Worm (Caenorhabditis elegans): ENCODE results near the gene amph-1.

The amph-1 gene

ce11 chrIV:9671001-9671652, 23.5 kb upstream of the amph-1 start:
- no peak for TF ChIP-seq unc-62 (GFP tag; optimal IDR thresholded peaks at IDR 0.05)

- no peak for TF ChIP-seq unc-62 (GFP tag; optimal IDR thresholded peaks at IDR 0.05)
These were observed 22.3 kb upstream of the amph-1 start for ce11 chrIV:9669969-9670368.

ce11 chrIV:9668103-9668672, 20.5 kb upstream of the amph-1 start:
- TF ChIP-seq unc-62 (GFP tag; optimal IDR thresholded peaks at IDR 0.05) = no peak

ce11 chrIV:9667084-9667483, 19.4 kb upstream of the amph-1 start:
- TF ChIP-seq unc-62 (GFP tag; optimal IDR thresholded peaks at IDR 0.05) = no peak

- TF ChIP-seq unc-62 (GFP tag; optimal IDR thresholded peaks at IDR 0.05) = no peak
These were observed 12.3 kb upstream of the amph-1 start for ce11 chrIV:9659999-9660398.

ce11 chrIV:9657753-9658152, 10.1 kb upstream of the amph-1 start, which contains the start of gene acc-1:
acc-1 (plus strand) TSS chrIV:9658053.
- TF ChIP-seq unc-62 (GFP tag; optimal IDR thresholded peaks at IDR 0.05) = no peak

ce11 chrIV:9655556-9655955, 7.9 kb upstream of the amph-1 start:
- TF ChIP-seq unc-62 (GFP tag; optimal IDR thresholded peaks at IDR 0.05) = no peak

ce11 chrIV:9654017-9654416, 6.3 kb upstream of the amph-1 start, which contains the start of gene F58G6.7:
F58G6.7 (plus strand) TSS chrIV:9654317.
- TF ChIP-seq unc-62 (GFP tag; optimal IDR thresholded peaks at IDR 0.05) = no peak

ce11 chrIV:9653184-9653583, 5.5 kb upstream of the amph-1 start, which contains the start of gene F58G6.3:
F58G6.3 (plus strand) TSS chrIV:9653535.
- TF ChIP-seq unc-62 (GFP tag; optimal IDR thresholded peaks at IDR 0.05) = no peak

ce11 chrIV:9651234-9651633, 3.6 kb upstream of the amph-1 start, which contains the start of gene chca-1:
chca-1 (plus strand) TSS chrIV:9651394.
- TF ChIP-seq unc-62 (GFP tag; optimal IDR thresholded peaks at IDR 0.05) = no peak

- TF ChIP-seq unc-62 (GFP tag; optimal IDR thresholded peaks at IDR 0.05) = no peak
These were observed 1.0 kb upstream of the amph-1 start, which contains the start of gene srm-3 for ce11 chrIV:9648682-9649081. srm-3 (plus strand) TSS chrIV:9648982.

ce11 chrIV:9643188-9643587, 4.5 kb downstream of the amph-1 start, which contains the start of gene degl-2:
degl-2 (plus strand) TSS chrIV:9643488.
- no peak for TF ChIP-seq unc-62 (GFP tag; optimal IDR thresholded peaks at IDR 0.05)

ce11 chrIV:9641925-9642324, 5.7 kb downstream of the amph-1 start, which contains the start of gene del-2:
del-2 (minus strand) TSS chrIV:9642025.
- no peak for TF ChIP-seq unc-62 (GFP tag; optimal IDR thresholded peaks at IDR 0.05)

ce11 chrIV:9634848-9635247, 12.8 kb downstream of the amph-1 start, which contains the start of gene mca-1:
mca-1 (minus strand) TSS chrIV:9634948.
- no peak for TF ChIP-seq unc-62 (GFP tag; optimal IDR thresholded peaks at IDR 0.05)

- TF ChIP-seq unc-62 (GFP tag; optimal IDR thresholded peaks at IDR 0.05) = no peak
These were observed 13.8 kb downstream of the amph-1 start for ce11 chrIV:9633889-9634288.

- no peak for TF ChIP-seq unc-62 (GFP tag; optimal IDR thresholded peaks at IDR 0.05)
These were observed 14.6 kb downstream of the amph-1 start for ce11 chrIV:9632966-9633494.

ce11 chrIV:9632094-9632493, 15.6 kb downstream of the amph-1 start:
- no peak for TF ChIP-seq unc-62 (GFP tag; optimal IDR thresholded peaks at IDR 0.05)

Measured in whole organism, dauer.